Fruit fly (Drosophila melanogaster) whole organism, wandering third instar larva: ENCODE measurements around the gene pum.

Source experiments
- Abd-B ChIP-seq: fragments of >200 bp; optimal IDR thresholded peaks from 2 replicates; lab custom pipeline; 2017; ENCODE audit warnings: missing biosample characterization, missing genetic modification characterization
- CG32264 ChIP-seq: fragments of 200-800 bp; sonication (Bioruptor generic); optimal IDR thresholded peaks from 2 replicates; lab custom pipeline; 2016; ENCODE audit warnings: missing biosample characterization, missing genetic modification characterization
- CG9705 ChIP-seq: fragments of 200-800 bp; sonication (Bioruptor generic); optimal IDR thresholded peaks from 2 replicates; lab custom pipeline; 2018; ENCODE audit warnings: missing biosample characterization, mild to moderate bottlenecking, missing genetic modification characterization
- CrebA ChIP-seq: fragments of 200-800 bp; sonication (Bioruptor generic); optimal IDR thresholded peaks from 2 replicates; lab custom pipeline; 2016; ENCODE audit warnings: missing biosample characterization, mild to moderate bottlenecking, missing genetic modification characterization, borderline replicate concordance
- Dfd ChIP-seq: fragments of >200 bp; optimal IDR thresholded peaks from 2 replicates; lab custom pipeline; 2017; ENCODE audit warnings: missing biosample characterization, missing genetic modification characterization
- Dif ChIP-seq: fragments of 200-275, 200-300 bp; sonication (Bioruptor generic); optimal IDR thresholded peaks from 2 replicates; lab custom pipeline; 2018; ENCODE audit warnings: missing biosample characterization, missing genetic modification characterization; ENCODE audit not compliant: partially characterized antibody
- GATAd ChIP-seq: sonication (Bioruptor generic); optimal IDR thresholded peaks from 2 replicates; lab custom pipeline; 2016; ENCODE audit warnings: missing biosample characterization, missing genetic modification characterization
- HLH106 ChIP-seq: fragments of 200-800 bp; optimal IDR thresholded peaks from 3 replicates; lab custom pipeline; 2019; ENCODE audit warnings: missing biosample characterization, mild to moderate bottlenecking, missing genetic modification characterization, moderate library complexity
- Hnf4 ChIP-seq: fragments of 200-800 bp; sonication (Bioruptor generic); optimal IDR thresholded peaks from 2 replicates; lab custom pipeline; 2016; ENCODE audit warnings: missing biosample characterization, mild to moderate bottlenecking, missing genetic modification characterization
- Hr78 ChIP-seq: fragments of >200 bp; optimal IDR thresholded peaks from 2 replicates; lab custom pipeline; 2017; ENCODE audit warnings: missing biosample characterization, missing genetic modification characterization
- Hr83 ChIP-seq: fragments of 200-300 bp; sonication (Bioruptor generic); optimal IDR thresholded peaks from 2 replicates; lab custom pipeline; 2016; ENCODE audit warnings: missing biosample characterization, mild to moderate bottlenecking, missing genetic modification characterization, moderate library complexity; ENCODE audit not compliant: poor library complexity, severe bottlenecking
- Jra ChIP-seq: sonication (Bioruptor generic); optimal IDR thresholded peaks from 2 replicates; lab custom pipeline; 2016; ENCODE audit warnings: missing biosample characterization, missing genetic modification characterization
- Mio ChIP-seq: sonication (Bioruptor generic); optimal IDR thresholded peaks from 2 replicates; lab custom pipeline; 2016; ENCODE audit warnings: missing biosample characterization, missing genetic modification characterization
- Myc ChIP-seq: fragments of >200 bp; optimal IDR thresholded peaks from 2 replicates; lab custom pipeline; 2017
- N ChIP-seq: fragments of >200 bp; optimal IDR thresholded peaks from 2 replicates; lab custom pipeline; 2018; ENCODE audit warnings: missing biosample characterization, missing external identifiers, missing genetic modification characterization
- OdsH ChIP-seq: fragments of 200-800 bp; sonication (Bioruptor generic); optimal IDR thresholded peaks from 2 replicates; lab custom pipeline; 2016; ENCODE audit warnings: missing biosample characterization, mild to moderate bottlenecking, missing genetic modification characterization
- Rel ChIP-seq, 2 experiments: fragments of 200-800 bp; sonication (Bioruptor generic) in 1 of 2; optimal IDR thresholded peaks; 2 replicates in 1 of 2; 3 replicates in 1 of 2; lab custom pipeline; 2016 to 2019; ENCODE audit warnings: mild to moderate bottlenecking in 2 of 2, missing biosample characterization in 2 of 2, missing genetic modification characterization in 2 of 2, moderate library complexity in 1 of 2
- Sp1 ChIP-seq: fragments of 200-800 bp; sonication (Bioruptor generic); optimal IDR thresholded peaks from 3 replicates; lab custom pipeline; 2019; ENCODE audit warnings: missing biosample characterization, mild to moderate bottlenecking, missing genetic modification characterization, moderate library complexity
- Vsx2 ChIP-seq: fragments of 200-300, 225-300 bp; sonication (Bioruptor generic); optimal IDR thresholded peaks from 2 replicates; lab custom pipeline; 2018; ENCODE audit warnings: missing biosample characterization, missing genetic modification characterization; ENCODE audit not compliant: partially characterized antibody
- br ChIP-seq: fragments of 200-800 bp; sonication (Bioruptor generic); optimal IDR thresholded peaks from 2 replicates; lab custom pipeline; 2016; ENCODE audit warnings: missing biosample characterization, missing genetic modification characterization
- brk ChIP-seq: fragments of 200-800 bp; sonication (Bioruptor generic); optimal IDR thresholded peaks from 2 replicates; lab custom pipeline; 2016; ENCODE audit warnings: missing biosample characterization, mild to moderate bottlenecking, missing genetic modification characterization
- dl ChIP-seq, 2 experiments: fragments of 175-275, 200-275 bp in 1 of 2; fragments of 200-275 bp in 1 of 2; sonication (Bioruptor generic); optimal IDR thresholded peaks; lab custom pipeline; 2018; ENCODE audit warnings: mild to moderate bottlenecking in 2 of 2, missing biosample characterization in 2 of 2, missing genetic modification characterization in 2 of 2, moderate library complexity in 2 of 2; ENCODE audit not compliant: partially characterized antibody in 2 of 2, insufficient read depth in 1 of 2
- dmrt93B ChIP-seq: fragments of 200-800 bp; sonication (Bioruptor generic); optimal IDR thresholded peaks from 2 replicates; lab custom pipeline; 2018; ENCODE audit warnings: missing biosample characterization, mild to moderate bottlenecking, missing genetic modification characterization
- dsf ChIP-seq: sonication (Bioruptor generic); optimal IDR thresholded peaks from 2 replicates; lab custom pipeline; 2016; ENCODE audit warnings: missing biosample characterization, missing genetic modification characterization, borderline replicate concordance
- ey ChIP-seq: fragments of 200-800 bp; sonication (Bioruptor generic); optimal IDR thresholded peaks from 2 replicates; lab custom pipeline; 2016; ENCODE audit warnings: missing biosample characterization, missing genetic modification characterization
- foxo ChIP-seq, 2 experiments: fragments of 200-800 bp; sonication (Bioruptor generic); optimal IDR thresholded peaks; 2 replicates in 1 of 2; 3 replicates in 1 of 2; lab custom pipeline; 2016 to 2017; ENCODE audit warnings: missing biosample characterization in 2 of 2, missing genetic modification characterization in 2 of 2
- fru ChIP-seq: fragments of 200-800 bp; sonication (Bioruptor generic); optimal IDR thresholded peaks from 3 replicates; lab custom pipeline; 2016; ENCODE audit warnings: missing biosample characterization, mild to moderate bottlenecking, missing genetic modification characterization
- h ChIP-seq: fragments of 200-800 bp; sonication (Bioruptor generic); optimal IDR thresholded peaks from 3 replicates; lab custom pipeline; 2016; ENCODE audit warnings: missing biosample characterization, mild to moderate bottlenecking, missing genetic modification characterization
- jim ChIP-seq: fragments of 175-275, 200-325 bp; sonication (Bioruptor generic); optimal IDR thresholded peaks from 2 replicates; lab custom pipeline; 2016; ENCODE audit warnings: missing biosample characterization, mild to moderate bottlenecking, missing genetic modification characterization
- lola ChIP-seq: fragments of >200 bp; optimal IDR thresholded peaks from 2 replicates; lab custom pipeline; 2017; ENCODE audit warnings: missing biosample characterization, missing genetic modification characterization
- pan ChIP-seq: fragments of >200 bp; optimal IDR thresholded peaks from 2 replicates; lab custom pipeline; 2017
- psq ChIP-seq: fragments of 200-800 bp; sonication (Bioruptor generic); optimal IDR thresholded peaks from 3 replicates; lab custom pipeline; 2017; ENCODE audit warnings: missing biosample characterization, mild to moderate bottlenecking, missing genetic modification characterization, moderate library complexity
- rgr ChIP-seq: fragments of 200-800 bp; sonication (Bioruptor generic); optimal IDR thresholded peaks from 3 replicates; lab custom pipeline; 2016; ENCODE audit warnings: missing biosample characterization, mild to moderate bottlenecking, missing genetic modification characterization
- sage ChIP-seq: fragments of 200-800 bp; sonication (Bioruptor generic); optimal IDR thresholded peaks from 2 replicates; lab custom pipeline; 2016; ENCODE audit warnings: missing biosample characterization, mild to moderate bottlenecking, missing genetic modification characterization
- sv ChIP-seq: fragments of 200-800 bp; sonication (Bioruptor generic); optimal IDR thresholded peaks from 3 replicates; lab custom pipeline; 2016; ENCODE audit warnings: missing biosample characterization, missing genetic modification characterization
- tai ChIP-seq: sonication (Bioruptor generic); optimal IDR thresholded peaks from 2 replicates; lab custom pipeline; 2016; ENCODE audit warnings: missing biosample characterization, missing genetic modification characterization
- usp ChIP-seq: fragments of >200 bp; optimal IDR thresholded peaks from 2 replicates; lab custom pipeline; 2017; ENCODE audit warnings: missing biosample characterization, missing genetic modification characterization
- woc ChIP-seq: sonication (Bioruptor generic); optimal IDR thresholded peaks from 2 replicates; lab custom pipeline; 2016; ENCODE audit warnings: missing biosample characterization, mild to moderate bottlenecking, missing genetic modification characterization

Gene pum

dm6 chr3R:9250868-9251267 lies 13.4 kb upstream of the pum start:
- TF ChIP-seq Sp1 (GFP tag; lab: Kevin White, UChicago), result peak; percentile 85
- peak; percentile 85 for TF ChIP-seq Hnf4 (GFP tag; lab: Kevin White, UChicago)
- TF ChIP-seq fru (GFP tag; lab: Kevin White, UChicago), result peak; percentile 81
- no peak for TF ChIP-seq pan (lab: Kevin White, UChicago)
- TF ChIP-seq ey (GFP tag; lab: Kevin White, UChicago), result peak; percentile 87
- TF ChIP-seq foxo (GFP tag; optimal IDR thresholded peaks at IDR 0.05; lab: Kevin White, UChicago), result peak in 1 of 2 experiments; percentile 89
- no peak for TF ChIP-seq Vsx2 (GFP tag; lab: Kevin White, UChicago)
- peak; percentile 82 for TF ChIP-seq HLH106 (tag; lab: Kevin White, UChicago)
- TF ChIP-seq sage, result peak; percentile 80
- TF ChIP-seq Jra (GFP tag; lab: Kevin White, UChicago), result peak; percentile 75
- TF ChIP-seq Myc (lab: Kevin White, UChicago), result no peak
- peak; percentile 76 for TF ChIP-seq psq (GFP tag; lab: Kevin White, UChicago)
- peak; percentile 88 for TF ChIP-seq h (GFP tag; lab: Kevin White, UChicago)
- no peak for TF ChIP-seq sv
- TF ChIP-seq lola, result no peak
- TF ChIP-seq N (GFP tag; lab: Kevin White, UChicago), result no peak
- TF ChIP-seq dsf, result peak; percentile 36
- no peak for TF ChIP-seq Abd-B (GFP tag; lab: Kevin White, UChicago)
- TF ChIP-seq dmrt93B, result peak; percentile 59
- TF ChIP-seq rgr (GFP tag; lab: Kevin White, UChicago), result peak; percentile 88
- TF ChIP-seq GATAd, result peak; percentile 29
- no peak for TF ChIP-seq usp (GFP tag; lab: Kevin White, UChicago)
- TF ChIP-seq CrebA (GFP tag; lab: Kevin White, UChicago), result no peak
- peak; percentile 87 for TF ChIP-seq br (GFP tag; lab: Kevin White, UChicago)
- TF ChIP-seq OdsH, result peak; percentile 84
- no peak for TF ChIP-seq Hr83 (GFP tag; lab: Kevin White, UChicago)
- TF ChIP-seq Mio (GFP tag; lab: Kevin White, UChicago), result no peak
- TF ChIP-seq jim (GFP tag; lab: Kevin White, UChicago), result peak; percentile 21
- no peak for TF ChIP-seq dl (GFP tag; optimal IDR thresholded peaks at IDR 0.05; lab: Kevin White, UChicago; ENCODE audit: insufficient read depth in 1 of 2, partially characterized antibody in 2 of 2)
- no peak for TF ChIP-seq Rel (GFP tag; optimal IDR thresholded peaks at IDR 0.05; lab: Kevin White, UChicago)
- peak; percentile 10 for TF ChIP-seq Rel (tag; optimal IDR thresholded peaks at IDR 0.05; lab: Kevin White, UChicago)
- no peak for TF ChIP-seq brk
- TF ChIP-seq Dfd (GFP tag; lab: Kevin White, UChicago), result no peak
- peak; percentile 66 for TF ChIP-seq woc (GFP tag; lab: Kevin White, UChicago)
- no peak for TF ChIP-seq Hr78 (GFP tag; lab: Kevin White, UChicago)
- no peak for TF ChIP-seq tai (GFP tag; lab: Kevin White, UChicago)
- peak; percentile 61 for TF ChIP-seq CG9705 (GFP tag; lab: Kevin White, UChicago)
- peak; percentile 48 for TF ChIP-seq CG32264 (GFP tag; lab: Kevin White, UChicago)
- TF ChIP-seq Dif (GFP tag; lab: Kevin White, UChicago), result no peak

dm6 chr3R:9249736-9250044 lies 12.2 kb upstream of the pum start:
- no peak for TF ChIP-seq Mio (GFP tag; lab: Kevin White, UChicago)
- TF ChIP-seq tai (GFP tag; lab: Kevin White, UChicago), result no peak
- no peak for TF ChIP-seq rgr (GFP tag; lab: Kevin White, UChicago)
- TF ChIP-seq Myc (lab: Kevin White, UChicago), result no peak
- TF ChIP-seq Sp1 (GFP tag; lab: Kevin White, UChicago), result no peak
- no peak for TF ChIP-seq Hr83 (GFP tag; lab: Kevin White, UChicago)
- no peak for TF ChIP-seq dmrt93B
- no peak for TF ChIP-seq Abd-B (GFP tag; lab: Kevin White, UChicago)
- TF ChIP-seq sage, result no peak
- TF ChIP-seq psq (GFP tag; lab: Kevin White, UChicago), result no peak
- TF ChIP-seq N (GFP tag; lab: Kevin White, UChicago), result no peak
- TF ChIP-seq ey (GFP tag; lab: Kevin White, UChicago), result no peak
- TF ChIP-seq h (GFP tag; lab: Kevin White, UChicago), result no peak
- no peak for TF ChIP-seq CG9705 (GFP tag; lab: Kevin White, UChicago)
- TF ChIP-seq Jra (GFP tag; lab: Kevin White, UChicago), result no peak
- no peak for TF ChIP-seq sv
- TF ChIP-seq GATAd, result no peak
- no peak for TF ChIP-seq br (GFP tag; lab: Kevin White, UChicago)
- no peak for TF ChIP-seq dl (GFP tag; optimal IDR thresholded peaks at IDR 0.05; lab: Kevin White, UChicago; ENCODE audit: insufficient read depth in 1 of 2, partially characterized antibody in 2 of 2)
- TF ChIP-seq Rel (GFP tag; optimal IDR thresholded peaks at IDR 0.05; lab: Kevin White, UChicago), result no peak
- TF ChIP-seq Rel (tag; optimal IDR thresholded peaks at IDR 0.05; lab: Kevin White, UChicago), result no peak
